Worm (Caenorhabditis elegans) whole organism, young adult: Measurements from ENCODE around the gene ZK899.5.

ENCODE experiments used
- B0336.3 ChIP-seq: fragments of 200-800 bp; sonication (Bioruptor generic); IDR thresholded peaks from 2 replicates; pipeline ENCODE4 v1.3.6; 2022; ENCODE audit warnings: missing genetic modification characterization, missing compliant biosample characterization
- D2030.7 ChIP-seq: fragments of 200-800 bp; sonication (Bioruptor generic); IDR thresholded peaks from 2 replicates; pipeline ENCODE4 v1.3.6; 2022; ENCODE audit warnings: missing genetic modification reagents, missing genetic modification characterization, missing compliant biosample characterization
- ama-1 ChIP-seq, 3 experiments: fragments of 150-350 bp in 1 of 3; sonication (generic microtip) in 2 of 3; optimal IDR thresholded peaks; 2 replicates each; lab custom pipeline; 2014 to 2018; ENCODE audit warnings: missing biosample characterization in 2 of 3, missing genetic modification characterization in 2 of 3, missing genetic modification reagents in 2 of 3
- ceh-91 ChIP-seq: fragments of 200-800 bp; sonication (Bioruptor generic); IDR thresholded peaks from 2 replicates; pipeline ENCODE4 v1.3.6; 2022; ENCODE audit warnings: missing genetic modification reagents, missing genetic modification characterization, missing compliant biosample characterization
- lag-1 ChIP-seq: fragments of 200-800 bp; sonication (Bioruptor generic); IDR thresholded peaks from 2 replicates; pipeline ENCODE4 v1.3.6; 2022; ENCODE audit warnings: missing genetic modification reagents, missing genetic modification characterization, missing compliant biosample characterization
- lin-35 ChIP-seq, 3 experiments: fragments of 150-350 bp in 2 of 3; sonication (generic microtip) in 1 of 3; optimal IDR thresholded peaks; 2 replicates each; lab custom pipeline; 2014 to 2018; ENCODE audit warnings: missing biosample characterization in 3 of 3, missing genetic modification characterization in 3 of 3, missing genetic modification reagents in 3 of 3
- nfya-1 ChIP-seq: sonication (generic microtip); optimal IDR thresholded peaks from 2 replicates; lab custom pipeline; 2017; ENCODE audit warnings: antibody characterized with exemption, missing compliant biosample characterization, missing genetic modification characterization, borderline replicate concordance; ENCODE audit not compliant: insufficient read depth
- snpc-1.3 ChIP-seq: sonication (generic microtip); optimal IDR thresholded peaks from 2 replicates; lab custom pipeline; 2017; ENCODE audit warnings: missing genetic modification characterization, mild to moderate bottlenecking, missing compliant biosample characterization, antibody characterized with exemption, moderate library complexity, missing genotype, missing genetic modification reagents; ENCODE audit not compliant: insufficient read depth
- snpc-4 ChIP-seq, 5 experiments: fragments of 150-350 bp in 1 of 5; sonication (generic microtip) in 4 of 5; optimal IDR thresholded peaks; 2 replicates each; lab custom pipeline; 2014 to 2018; ENCODE audit warnings: missing genetic modification characterization in 5 of 5, missing biosample characterization in 3 of 5, antibody characterized with exemption in 2 of 5, mild to moderate bottlenecking in 2 of 5, missing compliant biosample characterization in 2 of 5, missing genotype in 2 of 5, moderate library complexity in 2 of 5, missing genetic modification reagents in 1 of 5
- unc-130 ChIP-seq: sonication (generic microtip); optimal IDR thresholded peaks from 2 replicates; lab custom pipeline; 2016; ENCODE audit warnings: missing genetic modification reagents, missing genetic modification characterization, missing compliant biosample characterization
- unc-62 ChIP-seq: fragments of 150-350 bp; optimal IDR thresholded peaks from 2 replicates; lab custom pipeline; 2014; ENCODE audit warnings: missing biosample characterization, missing genetic modification reagents, missing genetic modification characterization

- TF ChIP-seq unc-130, result no peak
- TF ChIP-seq lin-35 (GFP tag; optimal IDR thresholded peaks at IDR 0.05; lab: Kevin White, UChicago), result no peak
- no peak for TF ChIP-seq B0336.3 (GFP tag; lab: Robert Waterston, UW)
- TF ChIP-seq D2030.7 (GFP tag; lab: Robert Waterston, UW), result no peak
- TF ChIP-seq unc-62, result no peak
- TF ChIP-seq ama-1 (optimal IDR thresholded peaks at IDR 0.05; lab: Kevin White, UChicago), result no peak
- no peak for TF ChIP-seq ama-1 (GFP tag; optimal IDR thresholded peaks at IDR 0.05; lab: Kevin White, UChicago)
- TF ChIP-seq ceh-91, result no peak
- no peak for TF ChIP-seq lag-1 (GFP tag; lab: Robert Waterston, UW)
- TF ChIP-seq snpc-4 (GFP tag; optimal IDR thresholded peaks at IDR 0.05; lab: Kevin White, UChicago), result no peak
- TF ChIP-seq snpc-4 (tag; optimal IDR thresholded peaks at IDR 0.05; lab: Kevin White, UChicago), result no peak
- TF ChIP-seq nfya-1, result no peak
- TF ChIP-seq snpc-1.3 (tag; lab: Kevin White, UChicago), result no peak
Measured at ce11 chrX:9509922-9510321, 49.2 kb upstream of the ZK899.5 start.
